Fruit fly (Drosophila melanogaster): ENCODE results near the gene CG42331.

DNA sequence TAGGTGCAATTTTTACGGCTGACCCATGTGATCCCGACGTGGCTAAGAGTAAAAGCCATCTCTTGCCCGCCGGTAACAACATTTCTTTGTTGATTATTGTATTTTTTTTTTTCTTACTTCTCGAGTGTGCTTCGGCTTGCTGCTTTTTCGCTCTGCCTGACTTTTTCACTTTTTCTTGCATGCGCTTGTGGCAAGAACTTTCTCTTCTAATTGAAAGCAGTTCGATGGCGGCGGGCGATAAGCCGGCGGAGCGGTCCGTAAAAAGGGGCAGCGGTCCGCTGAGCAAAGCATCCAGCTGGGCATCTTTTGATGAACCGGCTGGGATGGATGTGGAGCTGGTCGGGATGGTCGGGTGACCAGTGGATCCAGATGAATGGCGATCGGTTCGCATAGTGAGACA is 1.0 kb downstream of the CG42331 start:
- TF ChIP-seq Sin3A (optimal IDR thresholded peaks at IDR 0.05): no peak
- TF ChIP-seq Myc (optimal IDR thresholded peaks at IDR 0.05): no peak
- TF ChIP-seq insv (optimal IDR thresholded peaks at IDR 0.05): no peak
